Fruit fly (Drosophila melanogaster) whole organism, wandering third instar larva: Measurements from ENCODE around the gene Uros1.
A peak's percentile ranks its signal among the peaks of the same experiment; 100 is the strongest.

Experiments
- Abd-B ChIP-seq: fragments of >200 bp; optimal IDR thresholded peaks from 2 replicates; lab custom pipeline; 2017; ENCODE audit warnings: missing biosample characterization, missing genetic modification characterization
- CG32264 ChIP-seq: fragments of 200-800 bp; sonication (Bioruptor generic); optimal IDR thresholded peaks from 2 replicates; lab custom pipeline; 2016; ENCODE audit warnings: missing biosample characterization, missing genetic modification characterization
- CG9705 ChIP-seq: fragments of 200-800 bp; sonication (Bioruptor generic); optimal IDR thresholded peaks from 2 replicates; lab custom pipeline; 2018; ENCODE audit warnings: missing biosample characterization, mild to moderate bottlenecking, missing genetic modification characterization
- CrebA ChIP-seq: fragments of 200-800 bp; sonication (Bioruptor generic); optimal IDR thresholded peaks from 2 replicates; lab custom pipeline; 2016; ENCODE audit warnings: missing biosample characterization, mild to moderate bottlenecking, missing genetic modification characterization, borderline replicate concordance
- Dfd ChIP-seq: fragments of >200 bp; optimal IDR thresholded peaks from 2 replicates; lab custom pipeline; 2017; ENCODE audit warnings: missing biosample characterization, missing genetic modification characterization
- GATAd ChIP-seq: sonication (Bioruptor generic); optimal IDR thresholded peaks from 2 replicates; lab custom pipeline; 2016; ENCODE audit warnings: missing biosample characterization, missing genetic modification characterization
- HLH106 ChIP-seq: fragments of 200-800 bp; optimal IDR thresholded peaks from 3 replicates; lab custom pipeline; 2019; ENCODE audit warnings: missing biosample characterization, mild to moderate bottlenecking, missing genetic modification characterization, moderate library complexity
- Hnf4 ChIP-seq: fragments of 200-800 bp; sonication (Bioruptor generic); optimal IDR thresholded peaks from 2 replicates; lab custom pipeline; 2016; ENCODE audit warnings: missing biosample characterization, mild to moderate bottlenecking, missing genetic modification characterization
- Hr78 ChIP-seq: fragments of >200 bp; optimal IDR thresholded peaks from 2 replicates; lab custom pipeline; 2017; ENCODE audit warnings: missing biosample characterization, missing genetic modification characterization
- Hr83 ChIP-seq: fragments of 200-300 bp; sonication (Bioruptor generic); optimal IDR thresholded peaks from 2 replicates; lab custom pipeline; 2016; ENCODE audit warnings: missing biosample characterization, mild to moderate bottlenecking, missing genetic modification characterization, moderate library complexity; ENCODE audit not compliant: poor library complexity, severe bottlenecking
- Jra ChIP-seq: sonication (Bioruptor generic); optimal IDR thresholded peaks from 2 replicates; lab custom pipeline; 2016; ENCODE audit warnings: missing biosample characterization, missing genetic modification characterization
- Mio ChIP-seq: sonication (Bioruptor generic); optimal IDR thresholded peaks from 2 replicates; lab custom pipeline; 2016; ENCODE audit warnings: missing biosample characterization, missing genetic modification characterization
- Myc ChIP-seq: fragments of >200 bp; optimal IDR thresholded peaks from 2 replicates; lab custom pipeline; 2017
- N ChIP-seq: fragments of >200 bp; optimal IDR thresholded peaks from 2 replicates; lab custom pipeline; 2018; ENCODE audit warnings: missing biosample characterization, missing external identifiers, missing genetic modification characterization
- OdsH ChIP-seq: fragments of 200-800 bp; sonication (Bioruptor generic); optimal IDR thresholded peaks from 2 replicates; lab custom pipeline; 2016; ENCODE audit warnings: missing biosample characterization, mild to moderate bottlenecking, missing genetic modification characterization
- Rel ChIP-seq, 2 experiments: fragments of 200-800 bp; sonication (Bioruptor generic) in 1 of 2; optimal IDR thresholded peaks; 2 replicates in 1 of 2; 3 replicates in 1 of 2; lab custom pipeline; 2016 to 2019; ENCODE audit warnings: mild to moderate bottlenecking in 2 of 2, missing biosample characterization in 2 of 2, missing genetic modification characterization in 2 of 2, moderate library complexity in 1 of 2
- Sp1 ChIP-seq: fragments of 200-800 bp; sonication (Bioruptor generic); optimal IDR thresholded peaks from 3 replicates; lab custom pipeline; 2019; ENCODE audit warnings: missing biosample characterization, mild to moderate bottlenecking, missing genetic modification characterization, moderate library complexity
- Vsx2 ChIP-seq: fragments of 200-300, 225-300 bp; sonication (Bioruptor generic); optimal IDR thresholded peaks from 2 replicates; lab custom pipeline; 2018; ENCODE audit warnings: missing biosample characterization, missing genetic modification characterization; ENCODE audit not compliant: partially characterized antibody
- br ChIP-seq: fragments of 200-800 bp; sonication (Bioruptor generic); optimal IDR thresholded peaks from 2 replicates; lab custom pipeline; 2016; ENCODE audit warnings: missing biosample characterization, missing genetic modification characterization
- brk ChIP-seq: fragments of 200-800 bp; sonication (Bioruptor generic); optimal IDR thresholded peaks from 2 replicates; lab custom pipeline; 2016; ENCODE audit warnings: missing biosample characterization, mild to moderate bottlenecking, missing genetic modification characterization
- dl ChIP-seq, 2 experiments: fragments of 175-275, 200-275 bp in 1 of 2; fragments of 200-275 bp in 1 of 2; sonication (Bioruptor generic); optimal IDR thresholded peaks; lab custom pipeline; 2018; ENCODE audit warnings: mild to moderate bottlenecking in 2 of 2, missing biosample characterization in 2 of 2, missing genetic modification characterization in 2 of 2, moderate library complexity in 2 of 2; ENCODE audit not compliant: partially characterized antibody in 2 of 2, insufficient read depth in 1 of 2
- dsf ChIP-seq: sonication (Bioruptor generic); optimal IDR thresholded peaks from 2 replicates; lab custom pipeline; 2016; ENCODE audit warnings: missing biosample characterization, missing genetic modification characterization, borderline replicate concordance
- ey ChIP-seq: fragments of 200-800 bp; sonication (Bioruptor generic); optimal IDR thresholded peaks from 2 replicates; lab custom pipeline; 2016; ENCODE audit warnings: missing biosample characterization, missing genetic modification characterization
- foxo ChIP-seq, 2 experiments: fragments of 200-800 bp; sonication (Bioruptor generic); optimal IDR thresholded peaks; 2 replicates in 1 of 2; 3 replicates in 1 of 2; lab custom pipeline; 2016 to 2017; ENCODE audit warnings: missing biosample characterization in 2 of 2, missing genetic modification characterization in 2 of 2
- fru ChIP-seq: fragments of 200-800 bp; sonication (Bioruptor generic); optimal IDR thresholded peaks from 3 replicates; lab custom pipeline; 2016; ENCODE audit warnings: missing biosample characterization, mild to moderate bottlenecking, missing genetic modification characterization
- h ChIP-seq: fragments of 200-800 bp; sonication (Bioruptor generic); optimal IDR thresholded peaks from 3 replicates; lab custom pipeline; 2016; ENCODE audit warnings: missing biosample characterization, mild to moderate bottlenecking, missing genetic modification characterization
- jim ChIP-seq: fragments of 175-275, 200-325 bp; sonication (Bioruptor generic); optimal IDR thresholded peaks from 2 replicates; lab custom pipeline; 2016; ENCODE audit warnings: missing biosample characterization, mild to moderate bottlenecking, missing genetic modification characterization
- lola ChIP-seq: fragments of >200 bp; optimal IDR thresholded peaks from 2 replicates; lab custom pipeline; 2017; ENCODE audit warnings: missing biosample characterization, missing genetic modification characterization
- pan ChIP-seq: fragments of >200 bp; optimal IDR thresholded peaks from 2 replicates; lab custom pipeline; 2017
- psq ChIP-seq: fragments of 200-800 bp; sonication (Bioruptor generic); optimal IDR thresholded peaks from 3 replicates; lab custom pipeline; 2017; ENCODE audit warnings: missing biosample characterization, mild to moderate bottlenecking, missing genetic modification characterization, moderate library complexity
- rgr ChIP-seq: fragments of 200-800 bp; sonication (Bioruptor generic); optimal IDR thresholded peaks from 3 replicates; lab custom pipeline; 2016; ENCODE audit warnings: missing biosample characterization, mild to moderate bottlenecking, missing genetic modification characterization
- sage ChIP-seq: fragments of 200-800 bp; sonication (Bioruptor generic); optimal IDR thresholded peaks from 2 replicates; lab custom pipeline; 2016; ENCODE audit warnings: missing biosample characterization, mild to moderate bottlenecking, missing genetic modification characterization
- sv ChIP-seq: fragments of 200-800 bp; sonication (Bioruptor generic); optimal IDR thresholded peaks from 3 replicates; lab custom pipeline; 2016; ENCODE audit warnings: missing biosample characterization, missing genetic modification characterization
- tai ChIP-seq: sonication (Bioruptor generic); optimal IDR thresholded peaks from 2 replicates; lab custom pipeline; 2016; ENCODE audit warnings: missing biosample characterization, missing genetic modification characterization
- usp ChIP-seq: fragments of >200 bp; optimal IDR thresholded peaks from 2 replicates; lab custom pipeline; 2017; ENCODE audit warnings: missing biosample characterization, missing genetic modification characterization
- woc ChIP-seq: sonication (Bioruptor generic); optimal IDR thresholded peaks from 2 replicates; lab custom pipeline; 2016; ENCODE audit warnings: missing biosample characterization, mild to moderate bottlenecking, missing genetic modification characterization

Gene Uros1

dm6 chrX:8908137-8908536 is 8.1 kb upstream of the Uros1 start:
- TF ChIP-seq Myc (lab: Kevin White, UChicago) (no peak), CG32264 (GFP tag; lab: Kevin White, UChicago) (no peak), tai (no peak), N (GFP tag; lab: Kevin White, UChicago) (no peak)

dm6 chrX:8907547-8907813 is 7.4 kb upstream of the Uros1 start:
- no peak for TF ChIP-seq Hr78 (GFP tag; lab: Kevin White, UChicago)
- TF ChIP-seq GATAd (GFP tag; lab: Kevin White, UChicago), result no peak
- no peak for TF ChIP-seq dsf (GFP tag; lab: Kevin White, UChicago)
- TF ChIP-seq Hr83, result no peak
- TF ChIP-seq Hnf4, result no peak
- no peak for TF ChIP-seq OdsH (GFP tag; lab: Kevin White, UChicago)
- no peak for TF ChIP-seq pan
- TF ChIP-seq Abd-B (GFP tag; lab: Kevin White, UChicago), result no peak
- no peak for TF ChIP-seq HLH106 (tag; lab: Kevin White, UChicago)
- no peak for TF ChIP-seq Mio
- TF ChIP-seq usp (GFP tag; lab: Kevin White, UChicago), result no peak
- no peak for TF ChIP-seq fru (GFP tag; lab: Kevin White, UChicago)
- TF ChIP-seq CG9705, result no peak
- TF ChIP-seq rgr, result no peak
- no peak for TF ChIP-seq sv (GFP tag; lab: Kevin White, UChicago)
- TF ChIP-seq Jra (GFP tag; lab: Kevin White, UChicago), result no peak
- TF ChIP-seq sage, result no peak
- TF ChIP-seq foxo (GFP tag; optimal IDR thresholded peaks at IDR 0.05; lab: Kevin White, UChicago), result no peak
- TF ChIP-seq ey (GFP tag; lab: Kevin White, UChicago), result no peak
- TF ChIP-seq brk (GFP tag; lab: Kevin White, UChicago), result no peak

- no peak for TF ChIP-seq Dfd (GFP tag; lab: Kevin White, UChicago)
- TF ChIP-seq Vsx2 (GFP tag; lab: Kevin White, UChicago), result no peak
- TF ChIP-seq dsf (GFP tag; lab: Kevin White, UChicago), result no peak
- peak; percentile 58 for TF ChIP-seq woc
- no peak for TF ChIP-seq Hr83
- no peak for TF ChIP-seq sv (GFP tag; lab: Kevin White, UChicago)
- no peak for TF ChIP-seq sage
- TF ChIP-seq Sp1, result no peak
- no peak for TF ChIP-seq Rel (GFP tag; optimal IDR thresholded peaks at IDR 0.05; lab: Kevin White, UChicago)
- peak; percentile 51 for TF ChIP-seq Rel (tag; optimal IDR thresholded peaks at IDR 0.05; lab: Kevin White, UChicago)
- no peak for TF ChIP-seq CG32264 (GFP tag; lab: Kevin White, UChicago)
- no peak for TF ChIP-seq Hr78 (GFP tag; lab: Kevin White, UChicago)
- TF ChIP-seq fru (GFP tag; lab: Kevin White, UChicago), result no peak
- TF ChIP-seq CrebA (GFP tag; lab: Kevin White, UChicago), result no peak
- TF ChIP-seq h (GFP tag; lab: Kevin White, UChicago), result peak; percentile 14
- TF ChIP-seq GATAd (GFP tag; lab: Kevin White, UChicago), result no peak
- TF ChIP-seq dl (GFP tag; optimal IDR thresholded peaks at IDR 0.05; lab: Kevin White, UChicago; ENCODE audit: insufficient read depth in 1 of 2, partially characterized antibody in 2 of 2), result no peak
- peak in 1 of 2 experiments; percentile 45 for TF ChIP-seq foxo (GFP tag; optimal IDR thresholded peaks at IDR 0.05; lab: Kevin White, UChicago)
- TF ChIP-seq tai, result no peak
- no peak for TF ChIP-seq br (GFP tag; lab: Kevin White, UChicago)
- TF ChIP-seq CG9705, result no peak
- TF ChIP-seq N (GFP tag; lab: Kevin White, UChicago), result no peak
- TF ChIP-seq Jra (GFP tag; lab: Kevin White, UChicago), result no peak
- peak; percentile 16 for TF ChIP-seq ey (GFP tag; lab: Kevin White, UChicago)
- no peak for TF ChIP-seq lola (GFP tag; lab: Kevin White, UChicago)
- TF ChIP-seq brk (GFP tag; lab: Kevin White, UChicago), result no peak
- TF ChIP-seq rgr, result peak; percentile 15
- peak; percentile 13 for TF ChIP-seq Hnf4
- no peak for TF ChIP-seq usp (GFP tag; lab: Kevin White, UChicago)
- peak; percentile 42 for TF ChIP-seq HLH106 (tag; lab: Kevin White, UChicago)
- TF ChIP-seq psq (GFP tag; lab: Kevin White, UChicago), result no peak
- no peak for TF ChIP-seq jim (GFP tag; lab: Kevin White, UChicago)
- no peak for TF ChIP-seq OdsH (GFP tag; lab: Kevin White, UChicago)
Measured at dm6 chrX:8906805-8907546, 6.9 kb upstream of the Uros1 start, which contains the start of gene rdgA. TSS of gene rdgA (plus strand) at chrX:8907068.
